Fruit fly (Drosophila melanogaster): ENCODE measurements around the gene CG10311.

The CG10311 gene

DNA sequence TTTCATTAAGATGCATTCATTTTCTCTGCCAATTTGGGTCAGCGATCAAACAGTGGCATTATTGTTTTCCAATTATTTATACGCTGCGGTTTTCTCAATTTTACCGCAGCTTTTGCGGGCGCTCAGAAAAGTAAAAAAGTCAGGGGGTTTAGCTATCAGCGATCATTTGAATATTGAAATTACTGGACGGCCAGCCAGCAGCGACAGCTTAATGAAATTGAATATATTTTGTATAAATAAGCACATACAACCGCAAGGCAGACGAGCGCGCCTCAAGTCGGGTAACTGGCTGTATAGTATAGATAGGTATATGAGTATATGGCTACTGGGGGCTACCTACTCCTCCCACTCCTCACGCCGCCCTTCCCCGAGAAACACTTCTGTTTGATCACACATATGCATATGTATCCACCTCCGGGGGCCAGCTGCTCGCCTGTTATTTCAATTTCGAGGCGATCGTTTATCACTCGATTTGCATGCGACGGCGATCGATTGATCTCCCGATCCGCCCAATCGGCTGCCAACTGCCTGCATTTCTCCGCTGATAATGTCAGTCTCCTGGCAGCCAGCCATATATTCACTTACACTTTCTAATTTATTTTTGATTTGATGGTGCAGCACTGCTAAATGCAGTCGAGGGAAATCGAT is 476 bp downstream of the CG10311 start:
- TF ChIP-seq CG17806 (tag; optimal IDR thresholded peaks at IDR 0.05) (no peak), CG8159 (tag; optimal IDR thresholded peaks at IDR 0.05) (no peak), rn (GFP tag; IDR thresholded peaks at IDR 0.05) (no peak), Snoo (tag; optimal IDR thresholded peaks at IDR 0.05) (no peak), CG34367 (tag; optimal IDR thresholded peaks at IDR 0.05) (no peak)

DNA sequence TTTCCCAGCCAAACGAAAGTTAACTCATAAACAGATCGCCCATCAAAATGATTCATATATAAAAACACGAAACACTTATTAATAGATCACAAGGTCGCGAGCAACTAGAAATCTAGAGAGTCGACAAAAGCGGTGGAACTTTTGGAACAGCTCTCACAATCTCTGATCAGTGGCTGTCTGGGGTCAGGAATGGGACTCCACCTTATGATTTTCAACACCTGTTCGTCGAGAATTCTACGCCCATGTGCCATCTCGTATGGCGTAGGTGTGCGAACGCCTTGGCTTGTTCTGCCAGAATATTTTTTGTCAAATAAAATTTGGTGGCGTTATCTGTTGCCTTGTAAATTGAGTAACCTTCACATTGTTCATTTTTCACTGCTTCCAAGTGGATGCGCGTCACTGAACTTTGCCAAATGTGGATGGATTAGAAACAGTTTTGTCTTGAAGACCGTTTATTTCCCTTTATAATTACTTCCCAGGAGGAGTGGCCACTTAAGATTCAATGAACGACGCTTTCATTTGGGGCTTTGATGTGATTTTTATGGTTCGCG is 1.3 kb downstream of the CG10311 start:
- TF ChIP-seq Pif1B (GFP tag; optimal IDR thresholded peaks at IDR 0.05) (no peak), CG4496 (GFP tag; IDR thresholded peaks at IDR 0.05) (no peak), CG14655 (GFP tag; optimal IDR thresholded peaks at IDR 0.05) (no peak), gl (tag; optimal IDR thresholded peaks at IDR 0.05) (no peak), CG15710 (tag; optimal IDR thresholded peaks at IDR 0.05) (no peak), CG13204 (GFP tag; optimal IDR thresholded peaks at IDR 0.05) (no peak), D1 (tag; optimal IDR thresholded peaks at IDR 0.05) (no peak), EcR (GFP tag; optimal IDR thresholded peaks at IDR 0.05) (no peak)

DNA sequence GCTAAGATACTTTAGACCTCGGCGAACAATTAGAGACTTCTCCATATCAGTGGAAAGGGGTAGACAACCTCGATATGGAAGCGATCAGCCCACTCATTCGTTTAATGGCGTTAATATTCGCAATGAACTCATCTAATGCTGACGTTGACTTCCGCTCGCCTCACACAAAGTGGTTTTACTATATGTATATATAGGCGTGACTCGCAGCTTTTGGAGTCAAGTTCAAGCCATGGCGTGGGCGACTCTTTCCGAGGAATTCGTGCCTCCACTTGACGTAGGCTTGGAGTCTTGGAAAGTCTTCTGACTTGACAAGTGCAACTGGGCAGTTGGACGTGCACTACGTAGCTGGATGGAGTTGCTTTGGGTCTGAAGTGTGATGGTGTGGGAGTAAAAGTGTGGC is 3.1 kb downstream of the CG10311 start:
- no peak for TF ChIP-seq CG17806 (tag; optimal IDR thresholded peaks at IDR 0.05)
- no peak for TF ChIP-seq Pif1B (GFP tag; optimal IDR thresholded peaks at IDR 0.05)
- no peak for TF ChIP-seq CG14655 (GFP tag; optimal IDR thresholded peaks at IDR 0.05)
- no peak for TF ChIP-seq CG34367 (tag; optimal IDR thresholded peaks at IDR 0.05)

dm6 chr3R:16353195-16353594 is 3.6 kb downstream of the CG10311 start:
- no peak for TF ChIP-seq gl (tag; optimal IDR thresholded peaks at IDR 0.05)
- no peak for TF ChIP-seq Pif1B (GFP tag; optimal IDR thresholded peaks at IDR 0.05)
- TF ChIP-seq EcR (GFP tag; optimal IDR thresholded peaks at IDR 0.05), result peak; percentile 39
- no peak for TF ChIP-seq CG15710 (tag; optimal IDR thresholded peaks at IDR 0.05)

DNA sequence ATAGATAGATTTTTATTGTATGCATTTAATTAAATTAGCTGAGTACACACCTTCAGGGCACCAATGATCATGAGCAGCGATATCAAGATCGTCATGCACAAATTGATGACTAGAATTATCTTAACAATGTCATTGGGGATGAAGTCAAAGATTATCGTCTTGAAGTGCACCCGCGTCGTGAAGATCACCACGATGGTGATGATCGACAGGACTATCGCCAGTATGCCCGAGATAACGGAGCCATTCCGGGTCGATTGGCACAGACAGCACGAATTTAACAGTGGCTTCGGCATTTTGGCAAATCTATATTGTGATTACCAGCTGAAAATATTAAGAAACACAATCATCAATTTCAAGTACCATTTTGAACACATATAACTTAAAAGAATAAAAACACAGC is 4.8 kb downstream of the CG10311 start:
- TF ChIP-seq CG9948 (tag; optimal IDR thresholded peaks at IDR 0.05) (no peak), CG13204 (GFP tag; optimal IDR thresholded peaks at IDR 0.05) (no peak), CG14655 (GFP tag; optimal IDR thresholded peaks at IDR 0.05) (no peak), Pif1B (GFP tag; optimal IDR thresholded peaks at IDR 0.05) (no peak), CG12605 (GFP tag; IDR thresholded peaks at IDR 0.05) (no peak), Snoo (tag; optimal IDR thresholded peaks at IDR 0.05) (no peak), CG10348 (GFP tag; IDR thresholded peaks at IDR 0.05) (no peak), D1 (tag; optimal IDR thresholded peaks at IDR 0.05) (no peak), CG4496 (GFP tag; IDR thresholded peaks at IDR 0.05) (no peak), gl (tag; optimal IDR thresholded peaks at IDR 0.05) (no peak)

DNA sequence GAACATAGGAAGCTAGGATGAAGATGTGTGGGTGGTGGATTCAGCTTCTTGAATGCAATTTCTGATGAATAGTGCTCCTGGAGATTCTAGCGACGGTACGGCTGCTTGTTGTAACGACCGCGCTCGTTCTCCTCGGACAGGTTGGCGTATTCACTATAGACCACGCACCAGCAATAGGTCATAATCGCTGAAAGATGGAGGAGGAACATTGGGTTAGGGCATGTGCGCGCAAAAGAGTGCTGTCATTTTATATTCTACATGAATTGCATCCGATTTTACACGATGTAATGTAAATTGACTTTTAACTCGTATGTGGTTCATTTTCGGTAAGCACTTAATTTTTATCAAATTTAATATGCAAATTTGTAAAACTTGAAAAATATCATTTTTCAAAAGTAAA is 5.8 kb downstream of the CG10311 start:
- TF ChIP-seq CG12605 (GFP tag; IDR thresholded peaks at IDR 0.05) (no peak), CG4496 (GFP tag; IDR thresholded peaks at IDR 0.05) (0 out of 3 replicates have a peak, but pooled peaks have one; percentile 27)

DNA sequence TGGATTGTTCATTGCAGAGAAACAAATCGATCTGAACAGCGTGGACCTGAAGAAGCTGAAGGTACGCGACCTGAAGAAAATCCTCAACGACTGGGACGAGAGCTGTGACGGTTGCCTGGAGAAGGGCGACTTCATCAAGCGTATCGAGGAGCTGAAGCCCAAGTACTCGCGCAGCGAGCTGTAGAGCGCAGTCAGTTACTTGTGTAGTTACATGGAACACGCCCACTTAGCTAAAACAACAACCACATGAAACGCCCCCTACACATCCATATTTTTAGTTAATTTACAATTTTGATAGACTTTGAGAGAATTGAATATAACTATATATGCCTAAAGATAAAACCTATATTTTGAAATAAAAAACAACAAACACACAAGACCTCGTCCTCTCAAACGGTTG is 6.4 kb downstream of the CG10311 start:
- no peak for TF ChIP-seq fd96Ca (GFP tag; IDR thresholded peaks at IDR 0.05)
- TF ChIP-seq Pif1A (GFP tag; optimal IDR thresholded peaks at IDR 0.05), result no peak
- TF ChIP-seq CG32121 (GFP tag; IDR thresholded peaks at IDR 0.05), result no peak
- no peak for TF ChIP-seq D1 (tag; optimal IDR thresholded peaks at IDR 0.05)
- no peak for TF ChIP-seq EcR (GFP tag; optimal IDR thresholded peaks at IDR 0.05)
- no peak for TF ChIP-seq CG14655 (GFP tag; optimal IDR thresholded peaks at IDR 0.05)
- no peak for TF ChIP-seq CG15710 (tag; optimal IDR thresholded peaks at IDR 0.05)
- TF ChIP-seq CG9948 (tag; optimal IDR thresholded peaks at IDR 0.05), result no peak
- no peak for TF ChIP-seq CG8159 (tag; optimal IDR thresholded peaks at IDR 0.05)
- TF ChIP-seq CG10348 (GFP tag; IDR thresholded peaks at IDR 0.05), result no peak
- no peak for TF ChIP-seq Pif1B (GFP tag; optimal IDR thresholded peaks at IDR 0.05)
- no peak for TF ChIP-seq gl (tag; optimal IDR thresholded peaks at IDR 0.05)
- TF ChIP-seq Snoo (tag; optimal IDR thresholded peaks at IDR 0.05), result no peak
- no peak for TF ChIP-seq CG12605 (GFP tag; IDR thresholded peaks at IDR 0.05)
- TF ChIP-seq CG4496 (GFP tag; IDR thresholded peaks at IDR 0.05), result no peak
- no peak for TF ChIP-seq CG34367 (tag; optimal IDR thresholded peaks at IDR 0.05)
- no peak for TF ChIP-seq CG13204 (GFP tag; optimal IDR thresholded peaks at IDR 0.05)
- no peak for TF ChIP-seq Ets98B (GFP tag; IDR thresholded peaks at IDR 0.05)
- no peak for TF ChIP-seq CG17806 (tag; optimal IDR thresholded peaks at IDR 0.05)

- no peak for TF ChIP-seq CG14655 (GFP tag; optimal IDR thresholded peaks at IDR 0.05)
- no peak for TF ChIP-seq CG17806 (tag; optimal IDR thresholded peaks at IDR 0.05)
- no peak for TF ChIP-seq EcR (GFP tag; optimal IDR thresholded peaks at IDR 0.05)
- TF ChIP-seq CG15710 (tag; optimal IDR thresholded peaks at IDR 0.05), result no peak
- no peak for TF ChIP-seq CG10348 (GFP tag; IDR thresholded peaks at IDR 0.05)
- TF ChIP-seq rn (GFP tag; IDR thresholded peaks at IDR 0.05), result no peak
- no peak for TF ChIP-seq fd96Ca (GFP tag; IDR thresholded peaks at IDR 0.05)
- TF ChIP-seq Pif1A (GFP tag; optimal IDR thresholded peaks at IDR 0.05), result no peak
- no peak for TF ChIP-seq D1 (tag; optimal IDR thresholded peaks at IDR 0.05)
- TF ChIP-seq Ets98B (GFP tag; IDR thresholded peaks at IDR 0.05), result 0 out of 2 replicates have a peak, but pooled peaks have one; percentile 6
- no peak for TF ChIP-seq CG8159 (tag; optimal IDR thresholded peaks at IDR 0.05)
- no peak for TF ChIP-seq CG9948 (tag; optimal IDR thresholded peaks at IDR 0.05)
- no peak for TF ChIP-seq CG34367 (tag; optimal IDR thresholded peaks at IDR 0.05)
- peak; percentile 24; the same call in 1 of the 3 replicates for TF ChIP-seq CG4496 (GFP tag; IDR thresholded peaks at IDR 0.05)
- TF ChIP-seq gl (tag; optimal IDR thresholded peaks at IDR 0.05), result no peak
These were observed 7.6 kb downstream of the CG10311 start, which contains the start of the genes CG14879 and Manf for dm6 chr3R:16349111-16349655. TSS of gene CG14879 (minus strand) at chr3R:16349226. TSS of gene Manf (plus strand) at chr3R:16349404.
